Fruit fly (Drosophila melanogaster) whole organism: Measurements from ENCODE around the gene Gr64a.

Source experiments
- CG8478 ChIP-seq: fragments of >200 bp; optimal IDR thresholded peaks from 2 replicates; lab custom pipeline; 2018; ENCODE audit warnings: inconsistent platforms
- EcR ChIP-seq, 2 experiments: fragments of >200 bp; optimal IDR thresholded peaks; 2 replicates each; lab custom pipeline; 2017; ENCODE audit warnings: missing biosample characterization in 2 of 2, missing genetic modification characterization in 2 of 2, missing genetic modification reagents in 2 of 2
- pan ChIP-seq: fragments of >200 bp; optimal IDR thresholded peaks from 2 replicates; lab custom pipeline; 2017
- psq ChIP-seq: fragments of >200 bp; optimal IDR thresholded peaks from 2 replicates; lab custom pipeline; 2017

DNA sequence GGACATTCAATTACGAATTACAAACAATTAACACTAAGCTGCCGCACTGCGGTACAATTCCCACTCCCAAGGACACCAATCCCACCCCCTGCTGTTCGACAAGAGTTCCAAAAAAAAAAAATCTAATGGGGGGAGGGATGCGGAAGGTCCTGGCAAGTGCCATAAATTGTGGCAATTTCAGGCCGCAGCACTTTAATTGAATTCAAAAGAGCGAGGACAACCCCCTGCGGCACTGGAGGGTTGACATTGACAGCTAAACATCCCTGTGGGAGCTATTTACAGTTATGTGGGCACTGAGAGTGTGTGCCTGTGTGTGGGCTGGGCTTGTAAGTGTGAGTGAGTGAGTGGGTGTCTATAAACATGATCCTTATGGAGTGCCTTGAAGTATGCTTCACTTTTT lies 50.3 kb downstream of the Gr64a start:
- no peak for TF ChIP-seq EcR (GFP tag; optimal IDR thresholded peaks at IDR 0.05; lab: Kevin White, UChicago)
- no peak for TF ChIP-seq CG8478 (lab: Kevin White, UChicago)
- no peak for TF ChIP-seq pan (lab: Kevin White, UChicago)
- TF ChIP-seq psq (lab: Kevin White, UChicago): no peak
